Worm (Caenorhabditis elegans): ENCODE results near the gene F28A10.7.
"Not testable (repeated sequence)": the region's sequence is repeated elsewhere in the genome, so short reads cannot be mapped to it uniquely, and the experiment has no call there.

Gene F28A10.7

ce11 chrII:845618-846017 lies at the start of gene F28A10.7:
F28A10.7 (minus strand) TSS chrII:845718.
- no peak for TF ChIP-seq unc-62 (GFP tag; optimal IDR thresholded peaks at IDR 0.05)

ce11 chrII:888024-888423 lies 42.5 kb upstream of the F28A10.7 start, which contains the start of gene T07D3.4:
T07D3.4 (plus strand) TSS chrII:888309.
- no peak for TF ChIP-seq unc-62 (GFP tag; optimal IDR thresholded peaks at IDR 0.05)

ce11 chrII:884204-884603 lies 38.7 kb upstream of the F28A10.7 start:
- no peak for TF ChIP-seq unc-62 (GFP tag; optimal IDR thresholded peaks at IDR 0.05)

- TF ChIP-seq unc-62 (GFP tag; optimal IDR thresholded peaks at IDR 0.05), result no peak
These were observed 35.2 kb upstream of the F28A10.7 start for ce11 chrII:880666-881226.

ce11 chrII:875739-876138 lies 30.2 kb upstream of the F28A10.7 start:
- TF ChIP-seq unc-62 (GFP tag; optimal IDR thresholded peaks at IDR 0.05), result no peak

ce11 chrII:872993-873787 lies 27.7 kb upstream of the F28A10.7 start, which contains the start of gene alg-2:
alg-2 (plus strand) TSS chrII:873212.
- TF ChIP-seq unc-62 (GFP tag; optimal IDR thresholded peaks at IDR 0.05), result no peak

ce11 chrII:869316-869715 lies 23.8 kb upstream of the F28A10.7 start:
- no peak for TF ChIP-seq unc-62 (GFP tag; optimal IDR thresholded peaks at IDR 0.05)

- TF ChIP-seq unc-62 (GFP tag; optimal IDR thresholded peaks at IDR 0.05), result no peak
These were observed 22.8 kb upstream of the F28A10.7 start, which contains the start of gene fbxc-51 for ce11 chrII:868240-868864. fbxc-51 (plus strand) TSS chrII:868814.

- TF ChIP-seq unc-62 (GFP tag; optimal IDR thresholded peaks at IDR 0.05), result no peak
These were observed 21.3 kb upstream of the F28A10.7 start, which contains the start of gene Y46B2A.3 for ce11 chrII:866801-867200. Y46B2A.3 (minus strand) TSS chrII:866901.

- no peak for TF ChIP-seq unc-62 (GFP tag; optimal IDR thresholded peaks at IDR 0.05)
These were observed 16.0 kb upstream of the F28A10.7 start, which contains the start of gene Y46B2A.4 for ce11 chrII:861564-861963. Y46B2A.4 (plus strand) TSS chrII:861864.

ce11 chrII:850567-850966 lies 5.0 kb upstream of the F28A10.7 start, which contains the start of gene F28A10.5:
F28A10.5 (minus strand) TSS chrII:850667.
- not testable (repeated sequence) for TF ChIP-seq unc-62 (GFP tag; optimal IDR thresholded peaks at IDR 0.05)

- no peak for TF ChIP-seq unc-62 (GFP tag; optimal IDR thresholded peaks at IDR 0.05)
These were observed 3.0 kb upstream of the F28A10.7 start, which contains the start of the genes acdh-9 and F28A10.13 for ce11 chrII:848519-848918. acdh-9 (minus strand) TSS chrII:848603. F28A10.13 (plus strand) TSS chrII:848812.

ce11 chrII:843971-844370 lies 1.5 kb downstream of the F28A10.7 start, which contains the start of gene F28A10.4:
F28A10.4 (plus strand) TSS chrII:844271.
- TF ChIP-seq unc-62 (GFP tag; optimal IDR thresholded peaks at IDR 0.05), result no peak

- TF ChIP-seq unc-62 (GFP tag; optimal IDR thresholded peaks at IDR 0.05), result no peak
These were observed 5.4 kb downstream of the F28A10.7 start, which contains the start of gene clc-33 for ce11 chrII:840131-840530. clc-33 (plus strand) TSS chrII:840431.

- no peak for TF ChIP-seq unc-62 (GFP tag; optimal IDR thresholded peaks at IDR 0.05)
These were observed 7.1 kb downstream of the F28A10.7 start, which contains the start of gene F28A10.8 for ce11 chrII:838414-838813. F28A10.8 (minus strand) TSS chrII:838514.

ce11 chrII:825521-825920 lies 20.0 kb downstream of the F28A10.7 start, which contains the start of gene F28A10.1:
F28A10.1 (plus strand) TSS chrII:825821.
- TF ChIP-seq unc-62 (GFP tag; optimal IDR thresholded peaks at IDR 0.05), result no peak
